Fruit fly (Drosophila melanogaster): ENCODE results near the gene Amnionless.

The Amnionless gene

dm6 chr2L:289044-289443, at the start of gene Amnionless:
Amnionless (minus strand) TSS chr2L:289144.
- TF ChIP-seq usp (GFP tag; optimal IDR thresholded peaks at IDR 0.05) (no peak), psq (optimal IDR thresholded peaks at IDR 0.05) (no peak), CG8478 (optimal IDR thresholded peaks at IDR 0.05) (no peak), Dll (optimal IDR thresholded peaks at IDR 0.05) (no peak), pan (optimal IDR thresholded peaks at IDR 0.05) (no peak), EcR (GFP tag; optimal IDR thresholded peaks at IDR 0.05) (no peak)

- TF ChIP-seq EcR (GFP tag; optimal IDR thresholded peaks at IDR 0.05), result no peak
- no peak for TF ChIP-seq pan (optimal IDR thresholded peaks at IDR 0.05)
- no peak for TF ChIP-seq Dll (optimal IDR thresholded peaks at IDR 0.05)
- no peak for TF ChIP-seq CG8478 (optimal IDR thresholded peaks at IDR 0.05)
- no peak for TF ChIP-seq usp (GFP tag; optimal IDR thresholded peaks at IDR 0.05)
- TF ChIP-seq psq (optimal IDR thresholded peaks at IDR 0.05), result no peak
Observed at dm6 chr2L:332235-332634, 43.3 kb upstream of the Amnionless start, which contains the start of gene CG31921. CG31921 (minus strand) TSS chr2L:332335.

- TF ChIP-seq EcR (GFP tag; optimal IDR thresholded peaks at IDR 0.05) (no peak), psq (optimal IDR thresholded peaks at IDR 0.05) (no peak), CG8478 (optimal IDR thresholded peaks at IDR 0.05) (no peak), Dll (optimal IDR thresholded peaks at IDR 0.05) (no peak), usp (GFP tag; optimal IDR thresholded peaks at IDR 0.05) (no peak), pan (optimal IDR thresholded peaks at IDR 0.05) (no peak)
Observed at dm6 chr2L:329661-330060, 40.7 kb upstream of the Amnionless start, which contains the start of gene CG43755. CG43755 (minus strand) TSS chr2L:329761.

- TF ChIP-seq CG8478 (optimal IDR thresholded peaks at IDR 0.05) (no peak), EcR (GFP tag; optimal IDR thresholded peaks at IDR 0.05) (no peak), psq (optimal IDR thresholded peaks at IDR 0.05) (no peak), pan (optimal IDR thresholded peaks at IDR 0.05) (no peak), Dll (optimal IDR thresholded peaks at IDR 0.05) (no peak), usp (GFP tag; optimal IDR thresholded peaks at IDR 0.05) (no peak)
Observed at dm6 chr2L:322915-323314, 34.0 kb upstream of the Amnionless start.

dm6 chr2L:321793-322192, 32.8 kb upstream of the Amnionless start, which contains the start of gene CG33127:
CG33127 (plus strand) TSS chr2L:322101.
- TF ChIP-seq EcR (GFP tag; optimal IDR thresholded peaks at IDR 0.05), result no peak
- TF ChIP-seq Dll (optimal IDR thresholded peaks at IDR 0.05), result no peak
- no peak for TF ChIP-seq psq (optimal IDR thresholded peaks at IDR 0.05)
- no peak for TF ChIP-seq pan (optimal IDR thresholded peaks at IDR 0.05)
- TF ChIP-seq CG8478 (optimal IDR thresholded peaks at IDR 0.05), result no peak
- no peak for TF ChIP-seq usp (GFP tag; optimal IDR thresholded peaks at IDR 0.05)

dm6 chr2L:321148-321547, 32.2 kb upstream of the Amnionless start, which contains the start of gene CG11911:
CG11911 (minus strand) TSS chr2L:321248.
- TF ChIP-seq usp (GFP tag; optimal IDR thresholded peaks at IDR 0.05) (no peak), CG8478 (optimal IDR thresholded peaks at IDR 0.05) (no peak), pan (optimal IDR thresholded peaks at IDR 0.05) (no peak), EcR (GFP tag; optimal IDR thresholded peaks at IDR 0.05) (no peak), Dll (optimal IDR thresholded peaks at IDR 0.05) (no peak), psq (optimal IDR thresholded peaks at IDR 0.05) (no peak)

- no peak for TF ChIP-seq pan (optimal IDR thresholded peaks at IDR 0.05)
- no peak for TF ChIP-seq usp (GFP tag; optimal IDR thresholded peaks at IDR 0.05)
- TF ChIP-seq psq (optimal IDR thresholded peaks at IDR 0.05), result no peak
- TF ChIP-seq CG8478 (optimal IDR thresholded peaks at IDR 0.05), result no peak
- TF ChIP-seq EcR (GFP tag; optimal IDR thresholded peaks at IDR 0.05), result no peak
- no peak for TF ChIP-seq Dll (optimal IDR thresholded peaks at IDR 0.05)
Observed at dm6 chr2L:319745-320144, 30.8 kb upstream of the Amnionless start.

dm6 chr2L:319159-319558, 30.2 kb upstream of the Amnionless start, which contains the start of gene CG11912:
CG11912 (minus strand) TSS chr2L:319259.
- TF ChIP-seq psq (optimal IDR thresholded peaks at IDR 0.05) (no peak), Dll (optimal IDR thresholded peaks at IDR 0.05) (no peak), usp (GFP tag; optimal IDR thresholded peaks at IDR 0.05) (no peak), pan (optimal IDR thresholded peaks at IDR 0.05) (no peak), CG8478 (optimal IDR thresholded peaks at IDR 0.05) (no peak), EcR (GFP tag; optimal IDR thresholded peaks at IDR 0.05) (no peak)

- TF ChIP-seq CG8478 (optimal IDR thresholded peaks at IDR 0.05) (no peak), psq (optimal IDR thresholded peaks at IDR 0.05) (no peak), Dll (optimal IDR thresholded peaks at IDR 0.05) (peak; percentile 11), pan (optimal IDR thresholded peaks at IDR 0.05) (no peak), EcR (GFP tag; optimal IDR thresholded peaks at IDR 0.05) (no peak), usp (GFP tag; optimal IDR thresholded peaks at IDR 0.05) (no peak)
Observed at dm6 chr2L:309812-310431, 21.0 kb upstream of the Amnionless start.

dm6 chr2L:309177-309576, 20.2 kb upstream of the Amnionless start:
- peak; percentile 73 for TF ChIP-seq pan (optimal IDR thresholded peaks at IDR 0.05)
- no peak for TF ChIP-seq usp (GFP tag; optimal IDR thresholded peaks at IDR 0.05)

- TF ChIP-seq usp (GFP tag; optimal IDR thresholded peaks at IDR 0.05), result no peak
- TF ChIP-seq psq (optimal IDR thresholded peaks at IDR 0.05), result no peak
- no peak for TF ChIP-seq Dll (optimal IDR thresholded peaks at IDR 0.05)
- TF ChIP-seq CG8478 (optimal IDR thresholded peaks at IDR 0.05), result no peak
- no peak for TF ChIP-seq EcR (GFP tag; optimal IDR thresholded peaks at IDR 0.05)
- TF ChIP-seq pan (optimal IDR thresholded peaks at IDR 0.05), result no peak
Observed at dm6 chr2L:308194-308706, 19.3 kb upstream of the Amnionless start.

dm6 chr2L:307129-307528, 18.2 kb upstream of the Amnionless start:
- TF ChIP-seq pan (optimal IDR thresholded peaks at IDR 0.05), result no peak
- TF ChIP-seq psq (optimal IDR thresholded peaks at IDR 0.05), result no peak
- no peak for TF ChIP-seq EcR (GFP tag; optimal IDR thresholded peaks at IDR 0.05)
- no peak for TF ChIP-seq CG8478 (optimal IDR thresholded peaks at IDR 0.05)
- no peak for TF ChIP-seq Dll (optimal IDR thresholded peaks at IDR 0.05)
- no peak for TF ChIP-seq usp (GFP tag; optimal IDR thresholded peaks at IDR 0.05)
